Fruit fly (Drosophila melanogaster): ENCODE measurements around the gene CG3061.
A peak's percentile ranks its signal among the peaks of the same experiment; 100 is the strongest.

CG3061 gene

DNA sequence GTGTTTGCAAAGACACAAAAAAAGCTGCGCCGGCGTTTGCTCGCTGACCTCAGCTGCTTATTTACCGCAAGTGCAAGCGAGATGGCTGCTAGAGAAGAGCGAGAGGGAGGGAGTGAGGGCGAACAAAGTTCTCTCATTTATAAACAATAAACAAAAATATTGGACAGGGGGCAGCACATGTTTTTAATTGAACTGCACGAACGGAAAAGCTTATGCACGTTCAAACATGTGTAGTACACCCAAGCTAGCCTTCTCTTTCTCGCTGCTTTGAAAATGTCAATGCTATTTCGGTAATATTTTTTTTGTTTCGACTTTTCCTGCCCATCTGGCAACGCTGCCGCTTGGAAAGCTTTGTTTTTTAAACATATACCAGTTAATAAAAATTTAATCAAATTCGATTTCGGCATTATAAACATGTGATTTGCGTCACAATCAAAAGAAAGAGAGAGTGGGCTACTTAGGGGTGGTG, 7.2 kb upstream of the CG3061 start (continued):
- TF ChIP-seq repo (GFP tag; optimal IDR thresholded peaks at IDR 0.05) (no peak), sima (GFP tag; optimal IDR thresholded peaks at IDR 0.05) (no peak), gfzf (GFP tag; optimal IDR thresholded peaks at IDR 0.05) (no peak), fu2 (GFP tag; optimal IDR thresholded peaks at IDR 0.05) (no peak), CG1832 (GFP tag; optimal IDR thresholded peaks at IDR 0.05) (peak; percentile 81), CG10274 (GFP tag; optimal IDR thresholded peaks at IDR 0.05) (peak; percentile 6), grau (tag; optimal IDR thresholded peaks at IDR 0.05) (peak; percentile 12), CG17912 (GFP tag; optimal IDR thresholded peaks at IDR 0.05) (peak; percentile 44), Chrac-16 (GFP tag; optimal IDR thresholded peaks at IDR 0.05) (no peak), ttk (GFP tag; IDR thresholded peaks at IDR 0.05) (no peak), Mad (GFP tag; optimal IDR thresholded peaks at IDR 0.05) (no peak), disco-r (GFP tag; optimal IDR thresholded peaks at IDR 0.05) (peak; percentile 13), bcd (GFP tag; optimal IDR thresholded peaks at IDR 0.05) (no peak), her (GFP tag; optimal IDR thresholded peaks at IDR 0.05) (peak; percentile 18), sc (optimal IDR thresholded peaks at IDR 0.05) (no peak), sc (GFP tag; optimal IDR thresholded peaks at IDR 0.05) (no peak), Lim3 (GFP tag; IDR thresholded peaks at IDR 0.05) (no peak), CG30431 (GFP tag; optimal IDR thresholded peaks at IDR 0.05) (no peak), CG32772 (GFP tag; IDR thresholded peaks at IDR 0.05) (peak; percentile 48), CG4282 (GFP tag; optimal IDR thresholded peaks at IDR 0.05) (no peak), Six4 (GFP tag; optimal IDR thresholded peaks at IDR 0.05) (no peak), nerfin-1 (tag; optimal IDR thresholded peaks at IDR 0.05) (peak; percentile 5), CG30403 (GFP tag; optimal IDR thresholded peaks at IDR 0.05) (peak; percentile 31), pita (GFP tag; optimal IDR thresholded peaks at IDR 0.05) (no peak), CG12155 (GFP tag; optimal IDR thresholded peaks at IDR 0.05) (peak; percentile 38), D (optimal IDR thresholded peaks at IDR 0.05) (no peak), D (GFP tag; optimal IDR thresholded peaks at IDR 0.05) (peak; percentile 32), CG13296 (GFP tag; optimal IDR thresholded peaks at IDR 0.05) (peak; percentile 63), Dip2 (GFP tag; IDR thresholded peaks at IDR 0.05) (no peak), CG31365 (tag; optimal IDR thresholded peaks at IDR 0.05) (no peak), CG34224 (GFP tag; IDR thresholded peaks at IDR 0.05; ENCODE audit: partially characterized antibody) (0 out of 3 replicates have a peak, but pooled peaks have one; percentile 10), pb (GFP tag; optimal IDR thresholded peaks at IDR 0.05) (no peak), bigmax (GFP tag; optimal IDR thresholded peaks at IDR 0.05) (no peak), fd96Cb (tag; optimal IDR thresholded peaks at IDR 0.05) (no peak), Camta (GFP tag; optimal IDR thresholded peaks at IDR 0.05) (no peak), H15 (GFP tag; IDR thresholded peaks at IDR 0.05) (no peak), Myb (GFP tag; optimal IDR thresholded peaks at IDR 0.05) (peak; percentile 58), Trl (optimal IDR thresholded peaks at IDR 0.05) (peak; percentile 35 to 70), Trl (GFP tag; optimal IDR thresholded peaks at IDR 0.05) (no peak), ERR (GFP tag; optimal IDR thresholded peaks at IDR 0.05) (no peak), Sry-δ (GFP tag; optimal IDR thresholded peaks at IDR 0.05) (peak; percentile 1), CG6813 (GFP tag; optimal IDR thresholded peaks at IDR 0.05) (peak; percentile 59), NFAT (GFP tag; IDR thresholded peaks at IDR 0.05) (peak; percentile 35; the same call in 1 of the 2 replicates), eyg (GFP tag; optimal IDR thresholded peaks at IDR 0.05) (peak; percentile 5), lbe (GFP tag; optimal IDR thresholded peaks at IDR 0.05) (peak; percentile 78), CG17829 (tag; optimal IDR thresholded peaks at IDR 0.05) (peak; percentile 1), fru (optimal IDR thresholded peaks at IDR 0.05) (no peak), CG6175 (GFP tag; IDR thresholded peaks at IDR 0.05) (no peak), knrl (GFP tag; IDR thresholded peaks at IDR 0.05; ENCODE audit: partially characterized antibody) (no peak), CG6765 (GFP tag; optimal IDR thresholded peaks at IDR 0.05) (peak; percentile 31), cato (GFP tag; optimal IDR thresholded peaks at IDR 0.05; ENCODE audit: borderline replicate concordance) (no peak), lov (optimal IDR thresholded peaks at IDR 0.05) (no peak), lov (GFP tag; IDR thresholded peaks at IDR 0.05) (no peak)
